Fruit fly (Drosophila melanogaster): ENCODE results near the gene CG15892.

dm6 chrX:6279629-6280073, 14.5 kb downstream of the CG15892 start, which contains the start of gene Ubi-p5E:
- no peak for TF ChIP-seq ttk (optimal IDR thresholded peaks at IDR 0.05)
- no peak for TF ChIP-seq h (optimal IDR thresholded peaks at IDR 0.05)
- no peak for TF ChIP-seq psq (optimal IDR thresholded peaks at IDR 0.05)
- TF ChIP-seq Myc (optimal IDR thresholded peaks at IDR 0.05): no peak
- no peak for TF ChIP-seq insv (optimal IDR thresholded peaks at IDR 0.05)
